Fruit fly (Drosophila melanogaster): ENCODE data around the gene JhI-21.

JhI-21 gene

DNA sequence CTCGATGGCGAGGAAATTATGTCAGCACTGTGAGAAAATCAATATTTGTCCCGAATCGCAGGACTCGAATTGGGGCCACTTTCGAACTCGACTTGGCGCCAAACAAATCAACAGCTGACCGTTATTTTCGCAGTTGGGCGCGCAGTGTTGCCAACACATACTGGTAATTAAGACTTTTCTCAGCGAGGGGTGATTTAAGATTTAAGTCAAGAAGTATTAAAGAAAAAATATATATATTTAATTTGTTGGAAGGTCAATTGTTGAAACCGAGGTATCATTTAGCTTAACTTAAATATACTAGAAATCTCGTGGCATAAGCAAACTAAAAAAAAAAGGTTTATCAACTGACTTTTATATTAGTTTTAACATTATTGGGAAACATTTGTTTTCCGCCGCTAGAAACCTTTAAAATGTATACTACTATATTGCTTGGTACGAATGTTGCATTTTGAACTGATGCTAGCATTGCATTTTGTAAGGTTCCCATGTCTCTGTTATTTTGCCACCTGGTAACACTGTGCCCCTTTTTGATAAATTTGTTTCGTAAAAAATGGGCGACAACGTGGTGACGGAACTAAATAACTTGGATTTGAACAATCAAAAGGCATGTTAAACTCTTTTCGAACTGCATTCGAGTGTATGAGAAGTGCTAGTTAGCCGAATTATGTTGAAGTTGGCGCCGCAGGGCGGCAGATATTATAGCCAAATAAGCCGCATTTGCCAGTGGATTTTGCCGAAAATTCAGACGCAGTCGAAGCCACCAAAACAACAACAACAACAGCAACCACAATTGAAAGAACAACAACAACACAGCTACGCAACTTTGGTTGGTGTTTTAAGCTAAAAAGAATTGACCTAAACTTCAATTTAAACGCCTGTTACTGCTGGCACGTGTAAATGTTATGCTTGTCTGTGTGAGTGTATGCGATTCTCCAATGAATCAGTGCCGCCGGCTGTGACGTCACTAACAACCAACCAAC is 47.7 kb upstream of the JhI-21 start, which contains the start of the genes Patsas and ThrRS (continued):
- TF ChIP-seq CG15073 (GFP tag; optimal IDR thresholded peaks at IDR 0.05) (peak; percentile 15), Optix (GFP tag; IDR thresholded peaks at IDR 0.05) (peak; percentile 53; the same call in 1 of the 3 replicates), CG11504 (tag; optimal IDR thresholded peaks at IDR 0.05) (peak; percentile 89), CG10959 (GFP tag; IDR thresholded peaks at IDR 0.05) (peak; percentile 57), Dll (GFP tag; IDR thresholded peaks at IDR 0.05; ENCODE audit: partially characterized antibody) (0 out of 4 replicates have a peak, but pooled peaks have one; percentile 26), kay (GFP tag; optimal IDR thresholded peaks at IDR 0.05) (peak; percentile 69), ham (GFP tag; IDR thresholded peaks at IDR 0.05) (no peak), CG7839 (tag; optimal IDR thresholded peaks at IDR 0.05) (peak; percentile 92), CG2712 (tag; optimal IDR thresholded peaks at IDR 0.05) (peak; percentile 89), ro (GFP tag; IDR thresholded peaks at IDR 0.05) (no peak), CG7786 (GFP tag; optimal IDR thresholded peaks at IDR 0.05) (peak; percentile 65), CG4854 (GFP tag; optimal IDR thresholded peaks at IDR 0.05) (peak; percentile 73), CG1832 (GFP tag; optimal IDR thresholded peaks at IDR 0.05) (no peak), CG2199 (GFP tag; IDR thresholded peaks at IDR 0.05) (peak; percentile 64; the same call in 1 of the 3 replicates), mam (GFP tag; optimal IDR thresholded peaks at IDR 0.05) (peak; percentile 83), zen (tag; optimal IDR thresholded peaks at IDR 0.05) (peak; percentile 98), cad (GFP tag; optimal IDR thresholded peaks at IDR 0.05) (no peak), sob (GFP tag; IDR thresholded peaks at IDR 0.05) (peak; percentile 82), peb (GFP tag; IDR thresholded peaks at IDR 0.05) (peak; percentile 50; the same call in 1 of the 2 replicates), CG34422 (GFP tag; IDR thresholded peaks at IDR 0.05) (peak; percentile 69), ara (GFP tag; IDR thresholded peaks at IDR 0.05) (peak; percentile 78; the same call in 1 of the 2 replicates), HmgD (GFP tag; optimal IDR thresholded peaks at IDR 0.05) (peak; percentile 24), ci (GFP tag; IDR thresholded peaks at IDR 0.05) (peak; percentile 78), CG14860 (GFP tag; IDR thresholded peaks at IDR 0.05; ENCODE audit: partially characterized antibody) (no peak), Trl (optimal IDR thresholded peaks at IDR 0.05) (no peak), Trl (GFP tag; optimal IDR thresholded peaks at IDR 0.05) (peak; percentile 71), CTCF (GFP tag; optimal IDR thresholded peaks at IDR 0.05) (peak; percentile 17), ash1 (GFP tag; optimal IDR thresholded peaks at IDR 0.05) (no peak), wek (GFP tag; optimal IDR thresholded peaks at IDR 0.05) (no peak), ac (GFP tag; optimal IDR thresholded peaks at IDR 0.05) (no peak), trh (GFP tag; optimal IDR thresholded peaks at IDR 0.05) (peak; percentile 46), Kr (GFP tag; optimal IDR thresholded peaks at IDR 0.05) (no peak), CG14050 (GFP tag; IDR thresholded peaks at IDR 0.05) (peak; percentile 71), usp (GFP tag; optimal IDR thresholded peaks at IDR 0.05) (no peak), ind (GFP tag; optimal IDR thresholded peaks at IDR 0.05) (peak; percentile 82), klu (GFP tag; IDR thresholded peaks at IDR 0.05) (peak; percentile 81), CG10431 (GFP tag; optimal IDR thresholded peaks at IDR 0.05) (peak; percentile 33), al (GFP tag; IDR thresholded peaks at IDR 0.05) (peak; percentile 87), pan (optimal IDR thresholded peaks at IDR 0.05) (no peak), pan (GFP tag; optimal IDR thresholded peaks at IDR 0.05 in 1 of 2, IDR thresholded peaks at IDR 0.05 in 1 of 2) (peak in 1 of 2 experiments; percentile 90), caup (GFP tag; optimal IDR thresholded peaks at IDR 0.05; ENCODE audit: severe bottlenecking) (peak; percentile 86), CG12744 (GFP tag; optimal IDR thresholded peaks at IDR 0.05) (peak; percentile 56), PHDP (tag; optimal IDR thresholded peaks at IDR 0.05) (peak; percentile 87), luna (GFP tag; optimal IDR thresholded peaks at IDR 0.05) (peak; percentile 24), CG2889 (GFP tag; IDR thresholded peaks at IDR 0.05) (peak; percentile 80), fd96Cb (tag; optimal IDR thresholded peaks at IDR 0.05) (peak; percentile 88), pzg (GFP tag; optimal IDR thresholded peaks at IDR 0.05) (peak; percentile 54), CG13775 (GFP tag; optimal IDR thresholded peaks at IDR 0.05) (peak; percentile 86), Usf (GFP tag; optimal IDR thresholded peaks at IDR 0.05) (peak; percentile 83), CG30431 (GFP tag; optimal IDR thresholded peaks at IDR 0.05) (peak; percentile 82)
